Worm (Caenorhabditis elegans) whole organism, young adult: ENCODE measurements around the gene cyp-25A6.
A peak's percentile ranks its signal among the peaks of the same experiment; 100 is the strongest.
"Not testable (repeated sequence)": the region's sequence is repeated elsewhere in the genome, so short reads cannot be mapped to it uniquely, and the experiment has no call there.

Experiments used
- D2030.7 ChIP-seq: fragments of 200-800 bp; sonication (Bioruptor generic); IDR thresholded peaks from 2 replicates; pipeline ENCODE4 v1.3.6; 2022; ENCODE audit warnings: missing genetic modification reagents, missing genetic modification characterization, missing compliant biosample characterization
- F10E7.11 ChIP-seq: sonication (generic microtip); optimal IDR thresholded peaks from 2 replicates; lab custom pipeline; 2017; ENCODE audit warnings: mild to moderate bottlenecking, missing genetic modification characterization, moderate library complexity, missing compliant biosample characterization
- F22D6.2 ChIP-seq: sonication (generic microtip); optimal IDR thresholded peaks from 2 replicates; lab custom pipeline; 2016; ENCODE audit warnings: mild to moderate bottlenecking, missing genetic modification characterization, missing compliant biosample characterization
- F33H1.4 ChIP-seq: fragments of 200-800 bp; sonication (Bioruptor generic); IDR thresholded peaks from 2 replicates; pipeline ENCODE4 v1.3.6; 2022; ENCODE audit warnings: missing genetic modification reagents, missing genetic modification characterization, missing compliant biosample characterization
- F39B2.1 ChIP-seq: fragments of 200-800 bp; sonication (Bioruptor generic); IDR thresholded peaks from 2 replicates; pipeline ENCODE4 v1.3.6; 2022; ENCODE audit warnings: missing genetic modification reagents, missing genetic modification characterization, missing compliant biosample characterization
- F49E8.2 ChIP-seq: sonication (generic microtip); optimal IDR thresholded peaks from 3 replicates; lab custom pipeline; 2017; ENCODE audit warnings: missing genetic modification characterization, mild to moderate bottlenecking, missing compliant biosample characterization, antibody characterized with exemption, moderate library complexity; ENCODE audit not compliant: insufficient read depth
- K12H6.12 ChIP-seq: fragments of 200-800 bp; sonication (Bioruptor generic); optimal IDR thresholded peaks from 2 replicates; lab custom pipeline; 2018; ENCODE audit warnings: mild to moderate bottlenecking, missing genetic modification characterization, missing compliant biosample characterization
- Y56A3A.18 ChIP-seq: fragments of 200-800 bp; sonication (Bioruptor generic); IDR thresholded peaks from 2 replicates; pipeline ENCODE4 v1.3.6; 2022; ENCODE audit warnings: missing genetic modification reagents, missing genetic modification characterization, missing compliant biosample characterization
- Y95B8A.8 ChIP-seq: fragments of 200-800 bp; sonication (Bioruptor generic); IDR thresholded peaks from 2 replicates; pipeline ENCODE4 v1.3.6; 2022; ENCODE audit warnings: missing genetic modification reagents, missing genetic modification characterization, missing compliant biosample characterization
- aptf-2 ChIP-seq: fragments of 200-800 bp; sonication (Bioruptor generic); conservative IDR thresholded peaks from 2 replicates; pipeline ENCODE4 v1.3.6; 2022; ENCODE audit warnings: missing genetic modification reagents, missing genetic modification characterization, missing compliant biosample characterization
- aptf-3 ChIP-seq: fragments of 200-800 bp; sonication (Bioruptor generic); IDR thresholded peaks from 2 replicates; pipeline ENCODE4 v1.3.6; 2022; ENCODE audit warnings: missing genetic modification characterization, missing compliant biosample characterization
- attf-6 ChIP-seq: fragments of 200-800 bp; sonication (Bioruptor generic); IDR thresholded peaks from 2 replicates; pipeline ENCODE4 v1.3.6; 2022; ENCODE audit warnings: missing genetic modification reagents, missing genetic modification characterization, missing compliant biosample characterization
- dpff-1 ChIP-seq: sonication (generic microtip); optimal IDR thresholded peaks from 2 replicates; lab custom pipeline; 2017; ENCODE audit warnings: mild to moderate bottlenecking, missing genetic modification characterization, missing compliant biosample characterization
- dpl-1 ChIP-seq: fragments of 150-350 bp; optimal IDR thresholded peaks from 2 replicates; lab custom pipeline; 2014; ENCODE audit warnings: missing biosample characterization, missing genetic modification reagents, missing genetic modification characterization
- egl-18 ChIP-seq: fragments of 200-800 bp; sonication (Bioruptor generic); IDR thresholded peaks from 2 replicates; pipeline ENCODE4 v1.3.6; 2022; ENCODE audit warnings: missing genetic modification reagents, missing genetic modification characterization, missing compliant biosample characterization
- fkh-3 ChIP-seq: sonication (generic microtip); optimal IDR thresholded peaks from 2 replicates; lab custom pipeline; 2016; ENCODE audit warnings: mild to moderate bottlenecking, missing genetic modification characterization, missing compliant biosample characterization
- hlh-12 ChIP-seq: sonication (generic microtip); optimal IDR thresholded peaks from 2 replicates; lab custom pipeline; 2016; ENCODE audit warnings: missing genetic modification characterization, missing compliant biosample characterization
- lag-1 ChIP-seq: fragments of 200-800 bp; sonication (Bioruptor generic); IDR thresholded peaks from 2 replicates; pipeline ENCODE4 v1.3.6; 2022; ENCODE audit warnings: missing genetic modification reagents, missing genetic modification characterization, missing compliant biosample characterization
- lin-26 ChIP-seq: fragments of 200-800 bp; sonication (Bioruptor generic); IDR thresholded peaks from 2 replicates; pipeline ENCODE4 v1.3.6; 2022; ENCODE audit warnings: missing genetic modification reagents, missing genetic modification characterization, missing compliant biosample characterization
- lin-40 ChIP-seq: sonication (generic microtip); optimal IDR thresholded peaks from 2 replicates; lab custom pipeline; 2016; ENCODE audit warnings: missing genetic modification characterization, mild to moderate bottlenecking, missing compliant biosample characterization, missing genotype, missing genetic modification reagents
- lin-54 ChIP-seq: fragments of 200-800 bp; sonication (Bioruptor generic); optimal IDR thresholded peaks from 2 replicates; lab custom pipeline; 2018; ENCODE audit warnings: mild to moderate bottlenecking, missing genetic modification characterization, missing compliant biosample characterization
- lir-1 ChIP-seq: fragments of 200-800 bp; sonication (Bioruptor generic); conservative IDR thresholded peaks from 2 replicates; pipeline ENCODE4 v1.3.6; 2022; ENCODE audit warnings: missing genetic modification reagents, missing genetic modification characterization, missing compliant biosample characterization
- mcd-1 ChIP-seq: fragments of 200-800 bp; sonication (Bioruptor generic); IDR thresholded peaks from 2 replicates; pipeline ENCODE4 v1.3.6; 2022; ENCODE audit warnings: missing genetic modification reagents, missing genetic modification characterization, missing compliant biosample characterization
- mes-4 ChIP-seq: sonication (generic microtip); optimal IDR thresholded peaks from 2 replicates; lab custom pipeline; 2016; ENCODE audit warnings: missing genotype, missing genetic modification characterization, missing compliant biosample characterization
- nhr-80 ChIP-seq: sonication (generic microtip); optimal IDR thresholded peaks from 2 replicates; lab custom pipeline; 2016; ENCODE audit warnings: missing genetic modification characterization, missing compliant biosample characterization
- pbrm-1 ChIP-seq: fragments of 200-800 bp; sonication (Bioruptor generic); IDR thresholded peaks from 2 replicates; pipeline ENCODE4 v1.3.6; 2022; ENCODE audit warnings: missing genetic modification reagents, missing genetic modification characterization, missing compliant biosample characterization
- repo-1 ChIP-seq: sonication (generic microtip); optimal IDR thresholded peaks from 2 replicates; lab custom pipeline; 2017; ENCODE audit warnings: mild to moderate bottlenecking, missing genetic modification characterization, missing compliant biosample characterization
- sptf-2 ChIP-seq: fragments of 200-800 bp; sonication (Bioruptor generic); optimal IDR thresholded peaks from 2 replicates; lab custom pipeline; 2018; ENCODE audit warnings: mild to moderate bottlenecking, missing genetic modification characterization, missing compliant biosample characterization
- tlf-1 ChIP-seq: fragments of 200-800 bp; sonication (Bioruptor generic); optimal IDR thresholded peaks from 2 replicates; lab custom pipeline; 2018; ENCODE audit warnings: mild to moderate bottlenecking, missing genetic modification characterization, missing compliant biosample characterization
- ztf-25 ChIP-seq: fragments of 200-800 bp; sonication (Bioruptor generic); IDR thresholded peaks from 2 replicates; pipeline ENCODE4 v1.3.6; 2022; ENCODE audit warnings: missing genetic modification reagents, missing genetic modification characterization, missing compliant biosample characterization
- ztf-6 ChIP-seq: fragments of 200-800 bp; sonication (Bioruptor generic); IDR thresholded peaks from 2 replicates; pipeline ENCODE4 v1.3.6; 2022; ENCODE audit warnings: missing genetic modification reagents, missing genetic modification characterization, missing compliant biosample characterization

The cyp-25A6 gene

ce11 chrIV:4197167-4197566 lies at the start of gene cyp-25A6:
Gene cyp-25A6 (plus strand): TSS chrIV:4197467.
- TF ChIP-seq lir-1 (GFP tag; lab: Robert Waterston, UW); dpff-1; lin-40 (tag; lab: Kevin White, UChicago): not testable (repeated sequence)
- TF ChIP-seq, all 124 proteins: peak for 0; not testable (repeated sequence) for 124

DNA sequence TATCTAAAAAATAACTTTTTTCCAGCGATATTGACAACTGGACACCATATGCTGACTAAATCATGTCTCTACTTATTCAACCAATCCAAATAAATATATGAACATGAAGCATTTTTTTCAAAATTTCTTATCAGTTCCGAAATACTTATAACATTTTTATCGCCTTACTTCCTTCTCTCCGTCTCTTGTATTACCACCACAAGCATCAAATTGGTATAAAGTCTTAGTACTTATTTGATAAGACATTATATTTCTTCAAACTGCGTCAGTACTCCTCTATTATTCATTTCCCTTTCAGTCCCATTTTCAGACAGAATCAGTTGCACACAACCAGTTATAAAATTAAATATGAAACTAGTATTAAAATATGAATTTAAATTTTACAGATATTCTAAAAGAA lies 49.4 kb upstream of the cyp-25A6 start:
- peak; percentile 77 for TF ChIP-seq nhr-80 (tag; lab: Kevin White, UChicago)
- no peak for TF ChIP-seq ztf-6

DNA sequence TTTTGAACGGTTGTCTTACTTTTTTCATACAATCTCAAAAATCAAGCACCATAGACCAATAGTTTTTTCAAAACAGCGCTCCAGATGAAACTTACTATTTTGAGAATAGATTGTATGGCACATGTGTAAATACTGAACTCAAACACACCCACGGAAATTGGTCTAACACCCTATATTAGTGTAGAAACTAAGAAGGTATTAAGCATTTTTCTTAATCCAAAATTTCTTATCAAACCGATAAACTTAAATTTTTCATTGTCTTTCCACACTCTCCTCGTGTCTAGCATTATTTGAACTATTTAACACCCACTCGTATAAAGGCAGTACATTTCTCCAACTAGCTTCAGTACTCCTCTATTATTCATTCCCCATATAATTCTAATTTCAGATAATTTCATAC lies 47.1 kb upstream of the cyp-25A6 start:
- no peak for TF ChIP-seq Y56A3A.18 (GFP tag; lab: Robert Waterston, UW)
- TF ChIP-seq D2030.7 (GFP tag; lab: Robert Waterston, UW), result no peak
- TF ChIP-seq aptf-2 (GFP tag; lab: Robert Waterston, UW), result no peak
- TF ChIP-seq sptf-2 (GFP tag; lab: Kevin White, UChicago), result no peak
- no peak for TF ChIP-seq pbrm-1
- no peak for TF ChIP-seq F22D6.2 (tag; lab: Kevin White, UChicago)
- no peak for TF ChIP-seq mes-4 (tag; lab: Kevin White, UChicago)
- TF ChIP-seq K12H6.12 (tag; lab: Kevin White, UChicago), result no peak
- no peak for TF ChIP-seq F10E7.11
- no peak for TF ChIP-seq F49E8.2
- no peak for TF ChIP-seq Y95B8A.8 (GFP tag; lab: Robert Waterston, UW)
- no peak for TF ChIP-seq hlh-12
- no peak for TF ChIP-seq F33H1.4 (GFP tag; lab: Robert Waterston, UW)

DNA sequence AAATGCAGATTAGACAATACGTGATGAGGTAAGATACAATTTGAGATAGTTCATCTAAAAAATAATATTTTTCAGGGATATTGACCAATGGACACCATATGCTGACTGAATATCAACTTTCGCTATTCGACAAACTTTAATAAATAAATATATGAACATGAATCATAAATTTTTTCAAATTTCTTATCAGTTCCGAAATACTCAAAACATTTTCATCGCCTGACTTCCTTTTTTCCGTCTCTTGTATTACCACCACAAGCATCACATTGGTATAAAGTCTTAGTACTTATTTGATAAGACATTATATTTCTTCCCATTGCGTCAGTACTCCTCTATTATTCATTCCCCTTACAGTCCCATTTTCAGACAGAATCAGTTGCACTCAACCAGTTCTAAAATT lies 45.1 kb upstream of the cyp-25A6 start, which contains the start of the genes K08D10.10 and R07C12.1:
Gene K08D10.10 (plus strand): TSS at position 93 of the 400 bp plus-strand sequence.
Gene R07C12.1 (plus strand): TSS at position 314 of the 400 bp plus-strand sequence.
- peak; percentile 42 for TF ChIP-seq nhr-80 (tag; lab: Kevin White, UChicago)
- TF ChIP-seq attf-6, result no peak

ce11 chrIV:4154641-4155040 lies 42.6 kb upstream of the cyp-25A6 start, which contains the start of gene K08D10.14:
Gene K08D10.14 (plus strand): TSS chrIV:4154941.
- TF ChIP-seq nhr-80 (tag; lab: Kevin White, UChicago) (peak; percentile 17), fkh-3 (tag; lab: Kevin White, UChicago) (no peak)

- TF ChIP-seq aptf-3, result no peak
- TF ChIP-seq lag-1 (GFP tag; lab: Robert Waterston, UW), result no peak
- TF ChIP-seq tlf-1, result no peak
- no peak for TF ChIP-seq F39B2.1 (GFP tag; lab: Robert Waterston, UW)
- no peak for TF ChIP-seq lin-54 (GFP tag; lab: Kevin White, UChicago)
- no peak for TF ChIP-seq lin-26 (GFP tag; lab: Robert Waterston, UW)
- no peak for TF ChIP-seq repo-1 (tag; lab: Kevin White, UChicago)
- TF ChIP-seq mcd-1 (GFP tag; lab: Robert Waterston, UW), result no peak
- TF ChIP-seq egl-18 (GFP tag; lab: Robert Waterston, UW), result no peak
- no peak for TF ChIP-seq dpl-1 (GFP tag; lab: Kevin White, UChicago)
- no peak for TF ChIP-seq ztf-25 (GFP tag; lab: Robert Waterston, UW)
These were observed 35.1 kb upstream of the cyp-25A6 start, which contains the start of gene scrm-5 for ce11 chrIV:4162121-4162520. Gene scrm-5 (plus strand): TSS chrIV:4162421.
